Fruit fly (Drosophila melanogaster) whole organism, embryonic: ENCODE results near the gene ebd1.

Experiments used
- Abd-B ChIP-seq: fragments of 200-800 bp; sonication (Bioruptor generic); optimal IDR thresholded peaks from 2 replicates; lab custom pipeline; 2018; ENCODE audit warnings: missing biosample characterization, mild to moderate bottlenecking, missing genetic modification characterization, moderate library complexity
- Ada2b ChIP-seq: fragments of 200-800 bp; sonication (Bioruptor generic); IDR thresholded peaks from 2 replicates; pipeline ENCODE4 v1.3.6; 2022; ENCODE audit warnings: missing biosample characterization, missing genetic modification characterization
- Atf6 ChIP-seq: fragments of 200-800 bp; sonication (Bioruptor generic); IDR thresholded peaks from 2 replicates; pipeline ENCODE4 v1.3.6; 2022; ENCODE audit warnings: missing biosample characterization, missing genetic modification characterization
- B-H2 ChIP-seq: fragments of 200-800 bp; sonication (Bioruptor generic); optimal IDR thresholded peaks from 2 replicates; lab custom pipeline; 2018; ENCODE audit warnings: missing biosample characterization, mild to moderate bottlenecking, missing genetic modification characterization
- Bgb ChIP-seq: fragments of 200-800 bp; sonication (Bioruptor generic); IDR thresholded peaks from 2 replicates; pipeline ENCODE4 v1.3.6; 2022; ENCODE audit warnings: missing biosample characterization, missing genetic modification characterization; ENCODE audit not compliant: partially characterized antibody
- C15 ChIP-seq: fragments of 200-800 bp; sonication (Bioruptor generic); IDR thresholded peaks from 3 replicates; pipeline ENCODE4 v1.3.6; 2022; ENCODE audit warnings: missing biosample characterization, missing genetic modification characterization
- CG10267 ChIP-seq: fragments of 200-800 bp; sonication (Bioruptor generic); optimal IDR thresholded peaks from 2 replicates; lab custom pipeline; 2018; ENCODE audit warnings: missing biosample characterization, mild to moderate bottlenecking, missing genetic modification characterization, moderate library complexity
- CG10321 ChIP-seq: fragments of 200-800 bp; sonication (Bioruptor generic); IDR thresholded peaks from 2 replicates; pipeline ENCODE4 v1.3.6; 2022; ENCODE audit warnings: missing biosample characterization, missing genetic modification characterization
- CG10431 ChIP-seq: fragments of 200-800 bp; sonication (Bioruptor generic); optimal IDR thresholded peaks from 3 replicates; lab custom pipeline; 2018; ENCODE audit warnings: missing biosample characterization, mild to moderate bottlenecking, missing genetic modification characterization
- CG11398 ChIP-seq: fragments of 200-800 bp; sonication (Bioruptor generic); optimal IDR thresholded peaks from 2 replicates; lab custom pipeline; 2016; ENCODE audit warnings: missing biosample characterization, missing genetic modification characterization
- CG13624 ChIP-seq: fragments of 200-800 bp; sonication (Bioruptor generic); optimal IDR thresholded peaks from 2 replicates; lab custom pipeline; 2016; ENCODE audit warnings: missing biosample characterization, missing genetic modification characterization
- CG14965 ChIP-seq: fragments of 200-800 bp; sonication (Bioruptor generic); optimal IDR thresholded peaks from 2 replicates; lab custom pipeline; 2016; ENCODE audit warnings: missing biosample characterization, missing genetic modification characterization, borderline replicate concordance
- CG15696 ChIP-seq: fragments of 200-800 bp; sonication (Bioruptor generic); optimal IDR thresholded peaks from 2 replicates; lab custom pipeline; 2019; ENCODE audit warnings: missing biosample characterization, mild to moderate bottlenecking, missing genetic modification characterization, moderate library complexity
- CG16813 ChIP-seq: fragments of 200-800 bp; sonication (Bioruptor generic); IDR thresholded peaks from 3 replicates; pipeline ENCODE4 v1.3.6; 2022; ENCODE audit warnings: missing biosample characterization, missing genetic modification characterization; ENCODE audit not compliant: partially characterized antibody
- CG17359 ChIP-seq: fragments of 200-800 bp; sonication (Bioruptor generic); optimal IDR thresholded peaks from 3 replicates; lab custom pipeline; 2018; ENCODE audit warnings: missing biosample characterization, mild to moderate bottlenecking, missing genetic modification characterization, moderate library complexity
- CG17361 ChIP-seq: fragments of 200-800 bp; sonication (Bioruptor generic); IDR thresholded peaks from 3 replicates; pipeline ENCODE4 v1.3.6; 2022; ENCODE audit warnings: missing biosample characterization, missing genetic modification characterization
- CG17829 ChIP-seq: fragments of 200-800 bp; optimal IDR thresholded peaks from 2 replicates; lab custom pipeline; 2019; ENCODE audit warnings: missing biosample characterization, mild to moderate bottlenecking, missing genetic modification characterization, moderate library complexity
- CG18262 ChIP-seq: fragments of 200-800 bp; optimal IDR thresholded peaks from 3 replicates; lab custom pipeline; 2019; ENCODE audit warnings: missing biosample characterization, mild to moderate bottlenecking, missing genetic modification characterization, moderate library complexity
- CG2712 ChIP-seq: fragments of 200-800 bp; optimal IDR thresholded peaks from 3 replicates; lab custom pipeline; 2019; ENCODE audit warnings: missing biosample characterization, mild to moderate bottlenecking, missing genetic modification characterization, moderate library complexity
- CG7372 ChIP-seq: fragments of 200-800 bp; sonication (Bioruptor generic); IDR thresholded peaks from 2 replicates; pipeline ENCODE4 v1.3.6; 2022; ENCODE audit warnings: missing biosample characterization, missing genetic modification characterization
- CG7556 ChIP-seq: fragments of 200-800 bp; sonication (Bioruptor generic); optimal IDR thresholded peaks from 2 replicates; lab custom pipeline; 2017; ENCODE audit warnings: missing biosample characterization, mild to moderate bottlenecking, missing genetic modification characterization
- CG8478 ChIP-seq: fragments of >200 bp; optimal IDR thresholded peaks from 2 replicates; lab custom pipeline; 2018
- D ChIP-seq, 2 experiments: fragments of 200-800 bp in 1 of 2; fragments of >200 bp in 1 of 2; sonication (Bioruptor generic) in 1 of 2; optimal IDR thresholded peaks; 2 replicates in 1 of 2; 3 replicates in 1 of 2; lab custom pipeline; 2017; ENCODE audit warnings: mild to moderate bottlenecking in 1 of 2, missing biosample characterization in 1 of 2, missing genetic modification characterization in 1 of 2, missing genetic modification reagents in 1 of 2
- Dip3 ChIP-seq: fragments of 200-800 bp; sonication (Bioruptor generic); optimal IDR thresholded peaks from 3 replicates; lab custom pipeline; 2016; ENCODE audit warnings: missing biosample characterization, missing genetic modification characterization
- HmgZ ChIP-seq: fragments of 200-800 bp; sonication (Bioruptor generic); optimal IDR thresholded peaks from 2 replicates; lab custom pipeline; 2018; ENCODE audit warnings: missing biosample characterization, mild to moderate bottlenecking, missing genetic modification characterization
- MBD-R2 ChIP-seq: fragments of 200-800 bp; sonication (Bioruptor generic); IDR thresholded peaks from 2 replicates; pipeline ENCODE4 v1.3.6; 2022; ENCODE audit warnings: missing biosample characterization, missing genetic modification characterization
- Mes4 ChIP-seq: fragments of 200-800 bp; sonication (Bioruptor generic); optimal IDR thresholded peaks from 2 replicates; lab custom pipeline; 2016; ENCODE audit warnings: missing biosample characterization, missing genetic modification characterization
- Pdp1 ChIP-seq, 2 experiments: fragments of 200-800 bp; sonication (Bioruptor generic); optimal IDR thresholded peaks; 3 replicates each; lab custom pipeline; 2016; ENCODE audit warnings: missing biosample characterization in 2 of 2, missing genetic modification characterization in 2 of 2, mild to moderate bottlenecking in 1 of 2, moderate library complexity in 1 of 2
- Sry-δ ChIP-seq: fragments of 200-800 bp; sonication (Bioruptor generic); optimal IDR thresholded peaks from 2 replicates; lab custom pipeline; 2016; ENCODE audit warnings: missing biosample characterization, missing genetic modification characterization
- aop ChIP-seq: fragments of 200-800 bp; sonication (Bioruptor generic); IDR thresholded peaks from 2 replicates; pipeline ENCODE4 v1.3.6; 2022; ENCODE audit warnings: missing biosample characterization, missing genetic modification characterization
- br ChIP-seq: fragments of >200 bp; optimal IDR thresholded peaks from 2 replicates; lab custom pipeline; 2017
- cato ChIP-seq: fragments of 200-800 bp; sonication (Bioruptor generic); optimal IDR thresholded peaks from 2 replicates; lab custom pipeline; 2016; ENCODE audit warnings: missing biosample characterization, missing genetic modification characterization, borderline replicate concordance
- crol ChIP-seq: fragments of 200-800 bp; sonication (Bioruptor generic); IDR thresholded peaks from 2 replicates; pipeline ENCODE4 v1.3.6; 2022; ENCODE audit warnings: missing biosample characterization, missing genetic modification characterization
- exex ChIP-seq: fragments of 200-800 bp; sonication (Bioruptor generic); optimal IDR thresholded peaks from 4 replicates; lab custom pipeline; 2018; ENCODE audit warnings: missing biosample characterization, mild to moderate bottlenecking, missing genetic modification characterization, moderate library complexity
- fd3F ChIP-seq: fragments of 200-800 bp; sonication (Bioruptor generic); optimal IDR thresholded peaks from 2 replicates; lab custom pipeline; 2018; ENCODE audit warnings: missing biosample characterization, mild to moderate bottlenecking, missing genetic modification characterization, moderate library complexity
- gce ChIP-seq: fragments of 200-800 bp; sonication (Bioruptor generic); IDR thresholded peaks from 3 replicates; pipeline ENCODE4 v1.3.6; 2022; ENCODE audit warnings: missing biosample characterization, missing genetic modification characterization
- gro ChIP-seq: fragments of 200-800 bp; sonication (Bioruptor generic); optimal IDR thresholded peaks from 2 replicates; lab custom pipeline; 2016; ENCODE audit warnings: missing biosample characterization, missing genetic modification characterization
- hbn ChIP-seq: fragments of 200-800 bp; sonication (Bioruptor generic); IDR thresholded peaks from 2 replicates; pipeline ENCODE4 v1.3.6; 2022; ENCODE audit warnings: missing biosample characterization, missing genetic modification characterization; ENCODE audit not compliant: partially characterized antibody
- luna ChIP-seq: fragments of 200-800 bp; sonication (Bioruptor generic); optimal IDR thresholded peaks from 2 replicates; lab custom pipeline; 2016; ENCODE audit warnings: missing biosample characterization, missing genetic modification characterization
- mirr ChIP-seq: fragments of 200-800 bp; sonication (Bioruptor generic); optimal IDR thresholded peaks from 3 replicates; lab custom pipeline; 2018; ENCODE audit warnings: missing biosample characterization, mild to moderate bottlenecking, missing genetic modification characterization
- nmo ChIP-seq: fragments of 200-800 bp; sonication (Bioruptor generic); optimal IDR thresholded peaks from 2 replicates; lab custom pipeline; 2018; ENCODE audit warnings: missing biosample characterization, mild to moderate bottlenecking, missing genetic modification characterization, moderate library complexity
- odd ChIP-seq: fragments of 200-800 bp; sonication (Bioruptor generic); optimal IDR thresholded peaks from 2 replicates; lab custom pipeline; 2017; ENCODE audit warnings: missing biosample characterization, mild to moderate bottlenecking, missing genetic modification characterization
- onecut ChIP-seq: fragments of 200-800 bp; sonication (Bioruptor generic); IDR thresholded peaks from 2 replicates; pipeline ENCODE4 v1.3.6; 2022; ENCODE audit warnings: missing biosample characterization, missing genetic modification characterization
- slp2 ChIP-seq: fragments of 200-800 bp; sonication (Bioruptor generic); optimal IDR thresholded peaks from 2 replicates; lab custom pipeline; 2016; ENCODE audit warnings: missing biosample characterization, missing genetic modification characterization
- sna ChIP-seq: fragments of 200-800 bp; sonication (Bioruptor generic); IDR thresholded peaks from 2 replicates; pipeline ENCODE4 v1.3.6; 2022; ENCODE audit warnings: missing biosample characterization, missing genetic modification characterization; ENCODE audit not compliant: partially characterized antibody
- sob ChIP-seq: fragments of 200-800 bp; sonication (Bioruptor generic); IDR thresholded peaks from 2 replicates; pipeline ENCODE4 v1.3.6; 2022; ENCODE audit warnings: missing biosample characterization, missing genetic modification characterization
- zen2 ChIP-seq: fragments of 200-800 bp; sonication (Bioruptor generic); IDR thresholded peaks from 3 replicates; pipeline ENCODE4 v1.3.6; 2022; ENCODE audit warnings: missing biosample characterization, missing genetic modification characterization; ENCODE audit not compliant: partially characterized antibody
- zf30C ChIP-seq: fragments of 200-800 bp; sonication (Bioruptor generic); optimal IDR thresholded peaks from 3 replicates; lab custom pipeline; 2018; ENCODE audit warnings: missing biosample characterization, mild to moderate bottlenecking, missing genetic modification characterization

Gene ebd1

DNA sequence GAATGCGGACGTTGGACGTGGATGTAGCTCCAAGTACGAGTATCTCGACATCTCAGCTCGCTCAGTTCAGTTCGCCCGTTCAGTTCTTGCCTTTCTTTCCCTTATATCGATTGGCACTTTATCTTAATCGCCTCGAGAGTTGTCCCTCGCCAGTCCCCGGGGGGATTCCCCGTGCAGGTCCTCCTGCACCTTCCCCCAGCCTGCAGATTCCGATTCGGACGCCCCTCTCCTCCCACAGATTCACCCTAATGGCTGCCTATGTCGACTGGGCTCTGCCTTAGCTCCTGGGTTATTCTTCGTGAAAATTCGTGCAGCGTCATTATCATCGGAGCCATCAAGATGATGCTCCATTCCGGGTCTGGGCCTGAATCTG, 11.7 kb upstream of the ebd1 start:
- no peak for TF ChIP-seq br
- TF ChIP-seq sna (GFP tag; lab: Robert Waterston, UW) = no peak
- TF ChIP-seq CG17361 (GFP tag; lab: Robert Waterston, UW) = peak; percentile 5; the same call in 1 of the 3 replicates
- TF ChIP-seq crol = peak; percentile 64; the same call in 1 of the 2 replicates
- no peak for TF ChIP-seq CG10431 (GFP tag; lab: Kevin White, UChicago)
- no peak for TF ChIP-seq CG7372 (GFP tag; lab: Robert Waterston, UW)
- no peak for TF ChIP-seq aop (GFP tag; lab: Robert Waterston, UW)
- peak; percentile 80 for TF ChIP-seq D (optimal IDR thresholded peaks at IDR 0.05; lab: Kevin White, UChicago)
- TF ChIP-seq D (GFP tag; optimal IDR thresholded peaks at IDR 0.05; lab: Kevin White, UChicago) = no peak
- peak; percentile 36; the same call in 1 of the 2 replicates for TF ChIP-seq onecut (GFP tag; lab: Robert Waterston, UW)
- no peak for TF ChIP-seq Pdp1 (GFP tag; optimal IDR thresholded peaks at IDR 0.05; lab: Kevin White, UChicago)

DNA sequence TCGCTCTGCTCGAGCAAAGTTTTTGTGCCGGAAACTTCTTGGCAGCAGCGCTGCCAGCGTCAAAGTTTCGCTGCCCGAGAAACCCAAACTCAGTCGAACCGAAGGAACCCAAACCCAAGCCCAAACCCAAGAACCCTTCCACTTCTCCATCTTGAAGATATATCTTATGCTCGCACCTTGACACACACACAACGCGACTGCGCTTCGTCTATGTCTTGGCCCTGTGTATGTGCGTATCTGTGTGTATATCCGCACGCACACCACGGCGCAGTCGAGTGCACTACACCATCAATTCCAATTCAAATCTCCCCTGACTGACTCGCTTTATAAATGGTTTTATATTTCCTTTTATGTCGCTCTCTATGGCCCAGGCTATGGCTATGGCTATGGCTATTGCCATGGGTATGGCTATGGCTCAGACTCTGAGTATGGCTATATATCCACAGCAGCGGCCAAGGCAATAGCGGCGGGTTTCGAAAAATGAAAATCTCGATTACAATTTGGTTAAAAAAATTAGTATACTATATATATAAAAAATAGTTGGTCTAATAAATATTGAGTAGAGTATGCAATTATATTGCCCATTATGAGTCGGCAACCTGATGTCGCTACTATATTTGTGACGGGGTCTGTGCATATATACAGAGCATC, 11.2 kb upstream of the ebd1 start:
- peak; percentile 95 for TF ChIP-seq sob
- TF ChIP-seq MBD-R2 (GFP tag; lab: Robert Waterston, UW) = peak; percentile 83
- TF ChIP-seq fd3F (GFP tag; lab: Kevin White, UChicago) = peak; percentile 91
- peak; percentile 47 for TF ChIP-seq CG11398 (GFP tag; lab: Kevin White, UChicago)
- no peak for TF ChIP-seq zf30C
- peak; percentile 98 for TF ChIP-seq CG2712 (tag; lab: Kevin White, UChicago)
- peak; percentile 97 for TF ChIP-seq nmo
- peak; percentile 41 for TF ChIP-seq CG13624 (GFP tag; lab: Kevin White, UChicago)
- peak; percentile 25 for TF ChIP-seq B-H2
- TF ChIP-seq CG7556 (GFP tag; lab: Kevin White, UChicago) = peak; percentile 96
- peak; percentile 94 for TF ChIP-seq Atf6
- peak; percentile 97 for TF ChIP-seq CG15696 (tag; lab: Kevin White, UChicago)
- TF ChIP-seq CG14965 (GFP tag; lab: Kevin White, UChicago) = no peak
- TF ChIP-seq CG17359 = peak; percentile 98
- TF ChIP-seq gro (GFP tag; lab: Kevin White, UChicago) = peak; percentile 43
- TF ChIP-seq Abd-B = peak; percentile 95
- no peak for TF ChIP-seq CG16813 (GFP tag; lab: Robert Waterston, UW)
- peak; percentile 70 for TF ChIP-seq exex (tag; lab: Kevin White, UChicago)
- TF ChIP-seq aop (GFP tag; lab: Robert Waterston, UW) = peak; percentile 88
- TF ChIP-seq CG8478 = no peak
- peak; percentile 21 for TF ChIP-seq Mes4
- TF ChIP-seq Sry-δ (GFP tag; lab: Kevin White, UChicago) = peak; percentile 17
- peak; percentile 95 for TF ChIP-seq odd
- TF ChIP-seq slp2 (GFP tag; lab: Kevin White, UChicago) = peak; percentile 68
- no peak for TF ChIP-seq luna (GFP tag; lab: Kevin White, UChicago)
- TF ChIP-seq Dip3 (GFP tag; lab: Kevin White, UChicago) = peak; percentile 65
- no peak for TF ChIP-seq zen2 (GFP tag; lab: Robert Waterston, UW)
- peak; percentile 96 for TF ChIP-seq HmgZ (tag; lab: Kevin White, UChicago)
- peak; percentile 70 for TF ChIP-seq CG10321
- TF ChIP-seq Ada2b (GFP tag; lab: Robert Waterston, UW) = peak; percentile 97
- peak; percentile 94 for TF ChIP-seq CG10267 (tag; lab: Kevin White, UChicago)
- TF ChIP-seq hbn (GFP tag; lab: Robert Waterston, UW) = no peak
- peak; percentile 84 for TF ChIP-seq cato
- TF ChIP-seq CG17829 (tag; lab: Kevin White, UChicago) = peak; percentile 98
- peak; percentile 94 for TF ChIP-seq gce (GFP tag; lab: Robert Waterston, UW)
- peak; percentile 90 for TF ChIP-seq C15 (GFP tag; lab: Robert Waterston, UW)
- peak; percentile 98 for TF ChIP-seq CG18262 (tag; lab: Kevin White, UChicago)
- no peak for TF ChIP-seq Bgb (GFP tag; lab: Robert Waterston, UW)
- TF ChIP-seq mirr (GFP tag; lab: Kevin White, UChicago) = peak; percentile 67
